Worm (Caenorhabditis elegans) whole organism, L2 larva: ENCODE results near the gene Y113G7A.14.

Experiments
- C34F6.9 ChIP-seq: fragments of 150-350 bp; optimal IDR thresholded peaks from 2 replicates; lab custom pipeline; 2014; ENCODE audit warnings: missing biosample characterization, missing genetic modification characterization
- F13H6.1 ChIP-seq: sonication (generic microtip); optimal IDR thresholded peaks from 2 replicates; lab custom pipeline; 2016; ENCODE audit warnings: missing genetic modification characterization, missing compliant biosample characterization
- R02D3.7 ChIP-seq: fragments of 150-350 bp; optimal IDR thresholded peaks from 2 replicates; lab custom pipeline; 2014; ENCODE audit warnings: missing biosample characterization, missing genetic modification characterization
- ZK546.5 ChIP-seq: sonication (generic microtip); optimal IDR thresholded peaks from 2 replicates; lab custom pipeline; 2017; ENCODE audit warnings: missing biosample characterization, missing genetic modification characterization
- alr-1 ChIP-seq: fragments of 150-350 bp; optimal IDR thresholded peaks from 2 replicates; lab custom pipeline; 2014; ENCODE audit warnings: missing biosample characterization, missing genetic modification characterization
- aly-2 ChIP-seq: fragments of 150-350 bp; optimal IDR thresholded peaks from 2 replicates; lab custom pipeline; 2014; ENCODE audit warnings: missing biosample characterization, missing genetic modification characterization
- blmp-1 ChIP-seq: sonication (generic microtip); optimal IDR thresholded peaks from 2 replicates; lab custom pipeline; 2017; ENCODE audit warnings: missing genetic modification characterization, mild to moderate bottlenecking, missing compliant biosample characterization, antibody characterized with exemption, moderate library complexity; ENCODE audit not compliant: insufficient read depth
- ceh-16 ChIP-seq: fragments of 150-350 bp; optimal IDR thresholded peaks from 2 replicates; lab custom pipeline; 2014; ENCODE audit warnings: missing biosample characterization, missing genetic modification characterization
- ceh-82 ChIP-seq: fragments of 150-350 bp; optimal IDR thresholded peaks from 2 replicates; lab custom pipeline; 2014; ENCODE audit warnings: missing biosample characterization, missing genetic modification characterization
- crh-2 ChIP-seq: sonication (generic microtip); optimal IDR thresholded peaks from 2 replicates; lab custom pipeline; 2017; ENCODE audit warnings: missing biosample characterization, missing genetic modification characterization
- dmd-4 ChIP-seq: sonication (generic microtip); optimal IDR thresholded peaks from 2 replicates; lab custom pipeline; 2017; ENCODE audit warnings: missing biosample characterization, missing genetic modification characterization
- egl-27 ChIP-seq: sonication (generic microtip); optimal IDR thresholded peaks from 3 replicates; lab custom pipeline; 2017; ENCODE audit warnings: missing biosample characterization, missing genetic modification reagents, missing genetic modification characterization
- elt-1 ChIP-seq: fragments of 150-350 bp; optimal IDR thresholded peaks from 2 replicates; lab custom pipeline; 2014; ENCODE audit warnings: missing biosample characterization, missing genetic modification characterization
- elt-3 ChIP-seq: sonication (generic microtip); optimal IDR thresholded peaks from 2 replicates; lab custom pipeline; 2017; ENCODE audit warnings: missing biosample characterization, missing genetic modification characterization
- fos-1 ChIP-seq: fragments of 150-350 bp; optimal IDR thresholded peaks from 2 replicates; lab custom pipeline; 2014; ENCODE audit warnings: missing biosample characterization, missing genetic modification characterization
- gmeb-1 ChIP-seq: fragments of 150-350 bp; optimal IDR thresholded peaks from 2 replicates; lab custom pipeline; 2014; ENCODE audit warnings: missing biosample characterization, missing genetic modification characterization
- lin-11 ChIP-seq: fragments of 150-350 bp; sonication (generic microtip); optimal IDR thresholded peaks from 2 replicates; lab custom pipeline; 2014; ENCODE audit warnings: missing biosample characterization, missing genetic modification characterization, inconsistent platforms, mixed read lengths
- lin-13 ChIP-seq: fragments of 150-350 bp; optimal IDR thresholded peaks from 2 replicates; lab custom pipeline; 2014; ENCODE audit warnings: missing biosample characterization, missing genetic modification reagents, missing genetic modification characterization
- lin-39 ChIP-seq: fragments of 150-350 bp; optimal IDR thresholded peaks from 2 replicates; lab custom pipeline; 2014; ENCODE audit warnings: missing biosample characterization, missing genetic modification reagents, missing genetic modification characterization
- lsy-2 ChIP-seq, 2 experiments: fragments of 150-350 bp in 1 of 2; sonication (generic microtip) in 1 of 2; optimal IDR thresholded peaks; 2 replicates each; lab custom pipeline; 2014 to 2017; ENCODE audit warnings: missing biosample characterization in 2 of 2, missing genetic modification characterization in 2 of 2
- mab-5 ChIP-seq: fragments of 150-350 bp; optimal IDR thresholded peaks from 2 replicates; lab custom pipeline; 2014; ENCODE audit warnings: missing biosample characterization, missing genetic modification characterization
- mbf-1 ChIP-seq: sonication (generic microtip); optimal IDR thresholded peaks from 2 replicates; lab custom pipeline; 2017; ENCODE audit warnings: missing biosample characterization, missing genetic modification characterization
- mdl-1 ChIP-seq, 2 experiments: fragments of 150-350 bp in 1 of 2; sonication (generic microtip) in 1 of 2; optimal IDR thresholded peaks; 2 replicates each; lab custom pipeline; 2017; ENCODE audit warnings: missing biosample characterization in 2 of 2, missing genetic modification characterization in 2 of 2
- nhr-10 ChIP-seq: sonication (generic microtip); optimal IDR thresholded peaks from 2 replicates; lab custom pipeline; 2017; ENCODE audit warnings: missing biosample characterization, missing genetic modification characterization
- nhr-11 ChIP-seq: fragments of 150-350 bp; optimal IDR thresholded peaks from 2 replicates; lab custom pipeline; 2014; ENCODE audit warnings: missing biosample characterization, missing genetic modification characterization
- nhr-12 ChIP-seq: fragments of 150-350 bp; optimal IDR thresholded peaks from 2 replicates; lab custom pipeline; 2014; ENCODE audit warnings: missing biosample characterization, missing genetic modification characterization
- nhr-129 ChIP-seq: fragments of 150-350 bp; optimal IDR thresholded peaks from 2 replicates; lab custom pipeline; 2014; ENCODE audit warnings: missing biosample characterization, missing genetic modification characterization
- nhr-23 ChIP-seq: fragments of 150-350 bp; optimal IDR thresholded peaks from 2 replicates; lab custom pipeline; 2014; ENCODE audit warnings: missing biosample characterization, missing genetic modification reagents, missing genetic modification characterization
- nhr-25 ChIP-seq: fragments of 150-350 bp; sonication (generic microtip); optimal IDR thresholded peaks from 3 replicates; lab custom pipeline; 2014; ENCODE audit warnings: missing biosample characterization, missing genetic modification characterization
- nhr-6 ChIP-seq: fragments of 150-350 bp; optimal IDR thresholded peaks from 2 replicates; lab custom pipeline; 2014; ENCODE audit warnings: missing biosample characterization, missing genetic modification characterization
- nhr-77 ChIP-seq: fragments of 150-350 bp; optimal IDR thresholded peaks from 2 replicates; lab custom pipeline; 2014; ENCODE audit warnings: missing biosample characterization, missing genetic modification characterization
- sem-4 ChIP-seq: fragments of 150-350 bp; optimal IDR thresholded peaks from 2 replicates; lab custom pipeline; 2014; ENCODE audit warnings: missing biosample characterization, missing genetic modification reagents, missing genetic modification characterization
- skn-1 ChIP-seq: sonication (generic microtip); optimal IDR thresholded peaks from 2 replicates; lab custom pipeline; 2017; ENCODE audit warnings: missing biosample characterization, missing genetic modification characterization
- sma-3 ChIP-seq: sonication (generic microtip); optimal IDR thresholded peaks from 2 replicates; lab custom pipeline; 2016; ENCODE audit warnings: missing genetic modification reagents, missing genetic modification characterization, missing compliant biosample characterization
- sma-9 ChIP-seq, 2 experiments: fragments of 150-350 bp in 1 of 2; sonication (generic microtip) in 1 of 2; optimal IDR thresholded peaks; 2 replicates each; lab custom pipeline; 2014 to 2016; ENCODE audit warnings: missing genetic modification characterization in 2 of 2, mild to moderate bottlenecking in 1 of 2, missing biosample characterization in 1 of 2, missing compliant biosample characterization in 1 of 2, missing genetic modification reagents in 1 of 2, moderate library complexity in 1 of 2
- unc-39 ChIP-seq: fragments of 150-350 bp; optimal IDR thresholded peaks from 2 replicates; lab custom pipeline; 2014; ENCODE audit warnings: missing biosample characterization, missing genetic modification characterization
- unc-55 ChIP-seq: fragments of 150-350 bp; sonication (generic microtip); optimal IDR thresholded peaks from 3 replicates; lab custom pipeline; 2014; ENCODE audit warnings: missing biosample characterization, missing genetic modification reagents, missing genetic modification characterization
- unc-62 ChIP-seq: fragments of 150-350 bp; optimal IDR thresholded peaks from 2 replicates; lab custom pipeline; 2014; ENCODE audit warnings: missing biosample characterization, missing genetic modification reagents, missing genetic modification characterization
- zag-1 ChIP-seq: fragments of 150-350 bp; optimal IDR thresholded peaks from 2 replicates; lab custom pipeline; 2014; ENCODE audit warnings: missing biosample characterization, missing genetic modification characterization
- ztf-11 ChIP-seq: sonication (generic microtip); optimal IDR thresholded peaks from 2 replicates; lab custom pipeline; 2017; ENCODE audit warnings: missing biosample characterization, missing genetic modification characterization
- ztf-4 ChIP-seq: fragments of 150-350 bp; optimal IDR thresholded peaks from 2 replicates; lab custom pipeline; 2014; ENCODE audit warnings: missing biosample characterization, missing genetic modification characterization

Gene Y113G7A.14

DNA sequence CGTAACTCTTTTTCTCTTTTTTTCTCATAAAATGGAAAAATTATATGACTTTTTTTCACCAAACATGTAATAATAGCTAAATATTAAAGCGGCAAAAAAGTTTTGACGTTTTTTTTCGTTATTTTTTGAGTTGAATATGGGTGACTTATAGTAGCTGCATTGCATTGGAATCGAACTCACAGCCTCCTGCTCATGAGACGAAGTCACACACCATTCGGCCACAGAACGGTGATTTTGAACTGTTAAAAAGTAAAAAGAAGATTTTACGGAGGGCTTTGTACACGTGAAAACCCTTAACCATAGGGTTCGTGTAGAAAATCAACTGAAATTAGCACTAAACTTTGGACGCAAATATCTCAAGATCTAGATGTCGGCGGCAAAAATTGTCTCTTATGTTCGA, 13.6 kb upstream of the Y113G7A.14 start:
- TF ChIP-seq gmeb-1 (tag; lab: Kevin White, UChicago) (no peak), mdl-1 (tag; optimal IDR thresholded peaks at IDR 0.05; lab: Kevin White, UChicago) (no peak), lsy-2 (tag; optimal IDR thresholded peaks at IDR 0.05; lab: Kevin White, UChicago) (no peak), C34F6.9 (no peak), F13H6.1 (tag; lab: Kevin White, UChicago) (no peak), crh-2 (no peak), nhr-12 (tag; lab: Kevin White, UChicago) (no peak), elt-3 (no peak), unc-39 (no peak), R02D3.7 (tag; lab: Kevin White, UChicago) (no peak), nhr-25 (no peak), nhr-129 (no peak), alr-1 (tag; lab: Kevin White, UChicago) (no peak), fos-1 (tag; lab: Kevin White, UChicago) (no peak), lin-11 (no peak), ceh-16 (no peak), ZK546.5 (no peak), zag-1 (tag; lab: Kevin White, UChicago) (no peak), sem-4 (tag; lab: Kevin White, UChicago) (no peak), sma-9 (GFP tag; optimal IDR thresholded peaks at IDR 0.05; lab: Kevin White, UChicago) (no peak), sma-9 (tag; optimal IDR thresholded peaks at IDR 0.05; lab: Kevin White, UChicago) (no peak)

DNA sequence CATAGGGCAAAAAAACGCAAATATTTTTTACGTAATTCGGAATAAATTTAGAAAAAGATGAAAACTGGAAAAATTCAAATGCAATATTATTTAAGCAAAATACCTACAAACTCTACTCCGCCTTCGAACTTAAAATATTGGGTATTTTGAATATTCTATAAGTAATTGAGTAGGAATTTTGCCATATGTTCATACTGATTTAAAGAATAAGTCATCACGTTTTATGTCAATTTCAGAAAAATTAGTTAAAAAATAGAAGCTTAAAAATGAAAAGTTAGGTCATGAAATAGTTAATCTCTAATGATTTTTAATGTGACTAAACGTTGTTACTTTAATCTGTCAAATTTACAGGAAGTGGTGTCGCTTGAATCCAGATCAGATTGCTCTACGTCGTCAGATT, 13.2 kb upstream of the Y113G7A.14 start, which contains the start of gene F19B2.7:
F19B2.7 (plus strand) TSS at position 301 of the 400 bp plus-strand sequence.
- no peak for TF ChIP-seq alr-1 (tag; lab: Kevin White, UChicago)
- no peak for TF ChIP-seq lin-11
- TF ChIP-seq nhr-23 (tag; lab: Kevin White, UChicago) = no peak
- TF ChIP-seq nhr-11 (tag; lab: Kevin White, UChicago) = no peak
- TF ChIP-seq nhr-77 = no peak
- no peak for TF ChIP-seq sem-4 (tag; lab: Kevin White, UChicago)
- no peak for TF ChIP-seq ztf-4 (tag; lab: Kevin White, UChicago)
- TF ChIP-seq ztf-11 = no peak
- no peak for TF ChIP-seq F13H6.1 (tag; lab: Kevin White, UChicago)
- no peak for TF ChIP-seq nhr-25
- no peak for TF ChIP-seq unc-55 (GFP tag; lab: Kevin White, UChicago)
- no peak for TF ChIP-seq ZK546.5
- TF ChIP-seq mdl-1 (tag; optimal IDR thresholded peaks at IDR 0.05; lab: Kevin White, UChicago) = no peak
- no peak for TF ChIP-seq zag-1 (tag; lab: Kevin White, UChicago)
- TF ChIP-seq sma-3 (GFP tag; lab: Kevin White, UChicago) = no peak
- TF ChIP-seq lin-13 = no peak
- TF ChIP-seq C34F6.9 = no peak

DNA sequence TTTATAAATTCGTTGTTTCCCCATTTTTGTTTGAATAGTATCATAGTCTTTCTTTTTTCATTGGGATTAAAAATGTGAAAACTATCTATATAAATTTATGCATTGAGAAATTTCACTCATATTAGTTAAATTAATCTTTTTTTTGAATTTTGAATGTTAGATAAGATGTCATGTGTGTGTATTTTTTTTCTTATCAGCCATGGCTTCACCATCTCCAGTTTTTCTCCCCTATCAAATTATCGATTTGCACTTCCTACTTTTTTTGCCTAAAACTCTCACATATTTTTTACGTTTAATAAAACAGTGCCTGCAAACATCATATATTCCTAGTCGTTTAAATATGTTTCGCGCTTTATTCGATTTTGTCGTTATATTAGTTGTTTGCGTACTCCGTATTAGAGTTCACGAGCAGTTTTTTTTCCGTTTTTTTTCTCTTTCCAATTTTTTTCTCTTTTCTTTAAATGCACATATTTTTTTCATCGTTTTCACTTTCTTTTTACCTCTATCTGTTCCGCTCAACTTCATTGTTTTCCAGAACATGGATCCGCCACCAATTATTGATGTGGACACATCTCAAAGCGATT, 9.5 kb upstream of the Y113G7A.14 start, which contains the start of gene Y113G7A.13:
Y113G7A.13 (plus strand) TSS at position 534 of the 584 bp plus-strand sequence.
- no peak for TF ChIP-seq mab-5 (tag; lab: Kevin White, UChicago)
- peak; percentile 75 for TF ChIP-seq fos-1 (tag; lab: Kevin White, UChicago)
- TF ChIP-seq gmeb-1 (tag; lab: Kevin White, UChicago) = peak; percentile 35

DNA sequence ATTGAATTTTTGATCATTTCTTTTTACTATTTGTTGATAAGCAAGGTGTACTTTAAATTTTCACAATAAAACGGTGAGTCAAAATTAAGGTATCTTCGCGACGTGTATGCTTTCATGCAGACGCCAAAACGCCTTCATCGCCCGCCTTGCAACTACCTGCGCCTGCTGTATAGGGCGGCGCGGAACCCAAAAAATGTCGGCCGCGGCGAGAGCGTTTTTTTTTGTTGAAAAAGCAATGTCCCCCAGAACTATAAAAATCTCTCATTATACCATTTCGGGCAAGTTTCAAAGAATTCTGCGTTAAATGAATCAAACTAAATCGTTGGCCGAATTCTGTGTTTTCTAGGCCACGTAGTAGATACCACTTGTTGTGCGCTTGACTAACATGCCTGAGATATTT, 5.5 kb upstream of the Y113G7A.14 start:
- TF ChIP-seq lin-11 = no peak
- TF ChIP-seq lsy-2 (tag; optimal IDR thresholded peaks at IDR 0.05; lab: Kevin White, UChicago) = no peak
- TF ChIP-seq lin-39 (tag; lab: Kevin White, UChicago) = no peak
- no peak for TF ChIP-seq ztf-4 (tag; lab: Kevin White, UChicago)
- TF ChIP-seq gmeb-1 (tag; lab: Kevin White, UChicago) = no peak
- TF ChIP-seq alr-1 (tag; lab: Kevin White, UChicago) = no peak
- no peak for TF ChIP-seq mdl-1 (tag; optimal IDR thresholded peaks at IDR 0.05; lab: Kevin White, UChicago)
- TF ChIP-seq elt-1 (tag; lab: Kevin White, UChicago) = no peak
- TF ChIP-seq sma-3 (GFP tag; lab: Kevin White, UChicago) = no peak
- TF ChIP-seq unc-62 = no peak
- TF ChIP-seq zag-1 (tag; lab: Kevin White, UChicago) = no peak
- no peak for TF ChIP-seq ceh-82 (tag; lab: Kevin White, UChicago)
- TF ChIP-seq lin-13 = no peak
- TF ChIP-seq nhr-23 (tag; lab: Kevin White, UChicago) = no peak

DNA sequence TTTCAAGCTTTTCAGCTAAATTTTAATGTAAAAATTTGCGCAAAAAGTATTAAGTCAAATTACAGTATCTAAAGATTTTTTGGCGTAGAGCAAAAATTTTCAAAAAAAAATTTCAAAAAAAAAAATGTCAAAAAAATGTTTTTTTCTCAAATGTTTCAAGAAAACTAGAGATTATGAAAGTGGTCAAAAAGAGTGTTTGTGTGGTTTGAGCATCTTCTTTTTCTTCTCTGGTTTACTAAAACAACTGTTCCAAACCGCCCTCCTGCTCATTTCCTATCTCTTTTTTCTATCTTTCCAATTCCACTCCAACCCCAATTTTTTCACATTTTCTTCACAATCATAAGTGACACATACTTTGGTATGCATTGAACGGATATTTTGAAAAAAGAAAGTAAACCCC, 4.0 kb upstream of the Y113G7A.14 start, which contains the start of gene Y113G7A.12:
Y113G7A.12 (plus strand) TSS at position 301 of the 400 bp plus-strand sequence.
- TF ChIP-seq nhr-23 (tag; lab: Kevin White, UChicago) (no peak), skn-1 (tag; lab: Kevin White, UChicago) (no peak), ztf-4 (tag; lab: Kevin White, UChicago) (no peak), lsy-2 (tag; optimal IDR thresholded peaks at IDR 0.05; lab: Kevin White, UChicago) (no peak), mbf-1 (tag; lab: Kevin White, UChicago) (no peak), egl-27 (tag; lab: Kevin White, UChicago) (no peak), dmd-4 (tag; lab: Kevin White, UChicago) (no peak), aly-2 (tag; lab: Kevin White, UChicago) (no peak), nhr-6 (no peak), elt-1 (tag; lab: Kevin White, UChicago) (no peak), nhr-10 (tag; lab: Kevin White, UChicago) (no peak), gmeb-1 (tag; lab: Kevin White, UChicago) (no peak), blmp-1 (tag; lab: Kevin White, UChicago) (no peak), crh-2 (no peak)
